Fruit fly (Drosophila melanogaster): ENCODE data around the gene rux.

DNA sequence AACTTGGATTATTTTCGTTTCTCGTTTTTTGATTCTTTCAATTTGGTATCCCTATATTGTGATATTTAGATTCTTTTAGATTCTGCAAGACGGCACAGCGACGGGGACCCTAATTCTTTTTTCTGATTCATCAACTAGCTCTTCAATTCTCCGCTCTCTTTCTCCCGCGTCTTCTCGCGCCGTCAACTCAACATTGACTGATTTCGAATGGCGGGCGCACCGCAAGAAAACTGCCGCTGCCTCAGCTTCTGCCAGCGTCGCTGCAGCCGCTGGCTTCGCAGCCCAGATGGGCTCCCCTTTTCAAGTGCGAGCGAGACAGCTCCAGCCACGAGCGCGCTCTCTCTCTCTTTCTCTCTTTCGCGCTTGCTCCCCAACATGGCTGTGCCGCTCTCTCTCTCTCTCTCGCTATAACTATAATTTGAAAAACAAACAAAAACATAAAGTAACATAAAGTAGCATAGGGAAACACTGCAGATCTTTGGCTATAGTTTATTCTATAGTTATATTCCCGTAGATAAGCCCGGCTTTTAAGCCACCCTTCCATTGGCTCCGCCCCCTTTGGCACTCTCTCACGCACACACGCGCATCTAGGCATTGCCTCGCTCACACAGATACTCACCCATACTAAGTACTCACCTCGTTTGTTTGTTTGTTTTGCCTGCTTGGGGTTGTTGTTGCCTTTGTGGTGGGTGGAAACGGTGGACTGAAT lies 24.5 kb downstream of the rux start, which contains the start of gene mab-21:
- TF ChIP-seq Dfd (GFP tag; optimal IDR thresholded peaks at IDR 0.05) = no peak
- peak; percentile 4 for TF ChIP-seq h (GFP tag; optimal IDR thresholded peaks at IDR 0.05)
- no peak for TF ChIP-seq lola (GFP tag; optimal IDR thresholded peaks at IDR 0.05)
- TF ChIP-seq HLH106 (tag; optimal IDR thresholded peaks at IDR 0.05) = no peak
- TF ChIP-seq pan (optimal IDR thresholded peaks at IDR 0.05) = no peak
- no peak for TF ChIP-seq sage (GFP tag; optimal IDR thresholded peaks at IDR 0.05)
- TF ChIP-seq Hr78 (GFP tag; optimal IDR thresholded peaks at IDR 0.05) = no peak

Measured in whole organism, wandering third instar larva.